Worm (Caenorhabditis elegans): ENCODE data around the gene R11D1.2.

Gene R11D1.2

DNA sequence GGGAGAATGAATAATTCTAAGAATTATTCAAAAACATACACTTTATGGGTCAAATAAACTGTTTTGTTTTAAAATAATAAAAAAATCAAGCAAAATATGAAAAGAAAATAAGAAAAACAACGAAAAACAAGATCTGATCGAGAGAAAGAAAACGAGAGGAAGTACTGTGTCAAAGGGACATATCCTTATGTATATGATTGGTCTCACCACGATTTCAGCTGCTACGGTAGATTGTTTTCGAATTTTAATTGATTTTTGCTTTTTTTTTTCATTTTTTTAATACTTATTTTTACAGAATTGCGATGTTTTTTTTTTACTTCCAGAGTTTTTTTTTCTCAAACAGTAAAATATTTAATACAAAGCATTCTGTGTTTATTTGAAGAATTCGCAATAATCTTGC lies 11.6 kb upstream of the R11D1.2 start:
- no peak for TF ChIP-seq hpl-2 (GFP tag; optimal IDR thresholded peaks at IDR 0.05)
- TF ChIP-seq C16A3.4 (tag; optimal IDR thresholded peaks at IDR 0.05) = no peak
- no peak for TF ChIP-seq tbx-2 (tag; optimal IDR thresholded peaks at IDR 0.05)
- no peak for TF ChIP-seq elt-2 (tag; optimal IDR thresholded peaks at IDR 0.05)
- TF ChIP-seq xbp-1 (tag; optimal IDR thresholded peaks at IDR 0.05) = no peak
- TF ChIP-seq dpl-1 (GFP tag; optimal IDR thresholded peaks at IDR 0.05) = no peak
- no peak for TF ChIP-seq F16B12.6 (tag; optimal IDR thresholded peaks at IDR 0.05)

DNA sequence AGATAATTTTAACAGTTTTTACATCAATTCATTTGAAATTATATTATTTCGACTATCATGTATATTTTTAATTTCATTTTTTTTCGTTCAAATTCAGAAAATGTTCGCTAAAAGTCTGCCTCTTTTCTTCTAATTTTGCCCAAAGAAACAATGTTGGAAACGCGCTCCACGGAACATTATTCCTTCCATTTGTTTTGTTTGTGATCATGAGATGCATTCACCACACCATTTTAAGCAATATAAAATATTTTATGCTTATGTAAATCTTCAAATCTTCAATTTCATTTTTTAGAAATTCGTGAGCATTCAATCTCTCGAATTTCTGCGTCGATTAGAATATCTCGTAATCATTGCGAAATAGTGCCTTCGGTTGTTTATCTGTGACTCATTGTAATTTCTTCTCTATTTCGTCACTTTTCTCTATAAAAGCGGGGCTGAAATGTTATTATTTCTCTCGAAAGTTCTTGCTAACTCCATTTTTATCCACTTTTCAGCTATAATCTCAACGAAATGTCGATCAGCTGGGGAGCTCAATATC lies 11.0 kb upstream of the R11D1.2 start, which contains the start of gene istr-1:
Gene istr-1 (plus strand): TSS at position 495 of the 538 bp plus-strand sequence.
- no peak for TF ChIP-seq nhr-12 (tag; optimal IDR thresholded peaks at IDR 0.05)
- TF ChIP-seq xbp-1 (tag; optimal IDR thresholded peaks at IDR 0.05) = no peak
- TF ChIP-seq lir-3 (tag; optimal IDR thresholded peaks at IDR 0.05; ENCODE audit: poor library complexity) = no peak
- no peak for TF ChIP-seq ztf-11 (tag; optimal IDR thresholded peaks at IDR 0.05)
- no peak for TF ChIP-seq aly-2 (tag; optimal IDR thresholded peaks at IDR 0.05)
- no peak for TF ChIP-seq tbx-2 (tag; optimal IDR thresholded peaks at IDR 0.05)
- TF ChIP-seq nhr-28 (tag; optimal IDR thresholded peaks at IDR 0.05) = no peak
- TF ChIP-seq ets-5 (GFP tag; IDR thresholded peaks at IDR 0.05) = no peak
- TF ChIP-seq lin-13 (GFP tag; optimal IDR thresholded peaks at IDR 0.05) = no peak
- TF ChIP-seq mef-2 (tag; optimal IDR thresholded peaks at IDR 0.05) = no peak
- no peak for TF ChIP-seq ces-1 (GFP tag; optimal IDR thresholded peaks at IDR 0.05)
- TF ChIP-seq egl-13 (tag; optimal IDR thresholded peaks at IDR 0.05) = no peak
- peak in 2 of 3 experiments; percentile 7 to 51 for TF ChIP-seq dpl-1 (GFP tag; optimal IDR thresholded peaks at IDR 0.05)
- peak; percentile 6 for TF ChIP-seq skn-1 (tag; optimal IDR thresholded peaks at IDR 0.05)
- TF ChIP-seq lsy-2 (tag; optimal IDR thresholded peaks at IDR 0.05) = peak in 1 of 2 experiments; percentile 33
- no peak for TF ChIP-seq F16B12.6 (tag; optimal IDR thresholded peaks at IDR 0.05)
- TF ChIP-seq ceh-90 (tag; optimal IDR thresholded peaks at IDR 0.05) = no peak
- peak; percentile 53 for TF ChIP-seq lin-14 (GFP tag; optimal IDR thresholded peaks at IDR 0.05)
- no peak for TF ChIP-seq isw-1 (GFP tag; IDR thresholded peaks at IDR 0.05)
- TF ChIP-seq rnt-1 (tag; optimal IDR thresholded peaks at IDR 0.05) = no peak
- TF ChIP-seq swsn-7 (tag; optimal IDR thresholded peaks at IDR 0.05) = no peak
- no peak for TF ChIP-seq nhr-84 (tag; optimal IDR thresholded peaks at IDR 0.05)
- TF ChIP-seq sup-37 (GFP tag; optimal IDR thresholded peaks at IDR 0.05) = no peak
- TF ChIP-seq pqm-1 (tag; optimal IDR thresholded peaks at IDR 0.05) = no peak
- TF ChIP-seq C34B4.2 (tag; optimal IDR thresholded peaks at IDR 0.05) = no peak
- no peak for TF ChIP-seq grh-1 (GFP tag; IDR thresholded peaks at IDR 0.05)
- TF ChIP-seq pag-3 (tag; optimal IDR thresholded peaks at IDR 0.05; ENCODE audit: borderline replicate concordance, insufficient read depth) = no peak
- no peak for TF ChIP-seq zag-1 (tag; optimal IDR thresholded peaks at IDR 0.05)
- TF ChIP-seq nhr-47 (tag; optimal IDR thresholded peaks at IDR 0.05) = no peak
- no peak for TF ChIP-seq unc-98 (GFP tag; IDR thresholded peaks at IDR 0.05)
- peak; percentile 5 for TF ChIP-seq dsc-1 (tag; optimal IDR thresholded peaks at IDR 0.05)
- TF ChIP-seq vab-15 (tag; optimal IDR thresholded peaks at IDR 0.05) = no peak
- peak in 1 of 3 experiments; percentile 16 for TF ChIP-seq ceh-82 (tag; optimal IDR thresholded peaks at IDR 0.05)
- TF ChIP-seq tlp-1 (tag; optimal IDR thresholded peaks at IDR 0.05) = no peak
- TF ChIP-seq nhr-76 (tag; optimal IDR thresholded peaks at IDR 0.05) = no peak
- TF ChIP-seq sptf-1 (tag; optimal IDR thresholded peaks at IDR 0.05) = no peak
- TF ChIP-seq nhr-71 (tag; optimal IDR thresholded peaks at IDR 0.05) = peak; percentile 33
- no peak for TF ChIP-seq nhr-237 (tag; optimal IDR thresholded peaks at IDR 0.05)
- no peak for TF ChIP-seq unc-30 (tag; optimal IDR thresholded peaks at IDR 0.05)
- TF ChIP-seq C04F5.9 (tag; optimal IDR thresholded peaks at IDR 0.05) = no peak
- TF ChIP-seq blmp-1 (tag; optimal IDR thresholded peaks at IDR 0.05) = no peak
- no peak for TF ChIP-seq fkh-4 (tag; optimal IDR thresholded peaks at IDR 0.05; ENCODE audit: borderline replicate concordance)
- TF ChIP-seq elt-3 (tag; optimal IDR thresholded peaks at IDR 0.05) = no peak
- no peak for TF ChIP-seq ceh-88 (GFP tag; IDR thresholded peaks at IDR 0.05)
- TF ChIP-seq nhr-90 (tag; optimal IDR thresholded peaks at IDR 0.05; ENCODE audit: poor library complexity) = no peak
- no peak for TF ChIP-seq elt-2 (tag; optimal IDR thresholded peaks at IDR 0.05)
- TF ChIP-seq lin-15B (tag; optimal IDR thresholded peaks at IDR 0.05) = peak; percentile 33
- TF ChIP-seq mep-1 (tag; optimal IDR thresholded peaks at IDR 0.05) = peak; percentile 35
- no peak for TF ChIP-seq C16A3.4 (tag; optimal IDR thresholded peaks at IDR 0.05)
